Fruit fly (Drosophila melanogaster) whole organism, prepupa: ENCODE measurements around the gene CG6689.
A peak's percentile ranks its signal among the peaks of the same experiment; 100 is the strongest.

Experiments used
- Blimp-1 ChIP-seq: fragments of 200-800 bp; sonication (Bioruptor generic); optimal IDR thresholded peaks from 3 replicates; lab custom pipeline; 2017; ENCODE audit warnings: missing biosample characterization, missing genetic modification characterization, mild to moderate bottlenecking, moderate library complexity, missing genetic modification reagents
- CG10631 ChIP-seq: fragments of 200-800 bp; sonication (Bioruptor generic); optimal IDR thresholded peaks from 2 replicates; lab custom pipeline; 2016; ENCODE audit warnings: missing biosample characterization, missing genetic modification characterization
- CG10669 ChIP-seq: fragments of 200-800 bp; sonication (Bioruptor generic); optimal IDR thresholded peaks from 3 replicates; lab custom pipeline; 2018; ENCODE audit warnings: missing biosample characterization, mild to moderate bottlenecking, missing genetic modification characterization, moderate library complexity
- CG6808 ChIP-seq: fragments of 200-800 bp; sonication (Bioruptor generic); optimal IDR thresholded peaks from 3 replicates; lab custom pipeline; 2017; ENCODE audit warnings: missing biosample characterization, missing genetic modification characterization, mild to moderate bottlenecking, moderate library complexity, missing genetic modification reagents
- CG6854 ChIP-seq: fragments of 200-800 bp; sonication (Bioruptor generic); optimal IDR thresholded peaks from 2 replicates; lab custom pipeline; 2017; ENCODE audit warnings: missing biosample characterization, mild to moderate bottlenecking, missing genetic modification characterization
- CG8119 ChIP-seq: fragments of 200-800 bp; sonication (Bioruptor generic); IDR thresholded peaks from 3 replicates; pipeline ENCODE4 v1.3.6; 2022; ENCODE audit warnings: missing biosample characterization, missing genetic modification characterization
- Ets21C ChIP-seq: fragments of 200-800 bp; sonication (Bioruptor generic); optimal IDR thresholded peaks from 3 replicates; lab custom pipeline; 2016; ENCODE audit warnings: missing biosample characterization, missing genetic modification characterization
- Hr38 ChIP-seq: sonication (Bioruptor generic); optimal IDR thresholded peaks from 2 replicates; lab custom pipeline; 2016; ENCODE audit warnings: missing biosample characterization, missing genetic modification characterization
- Hr4 ChIP-seq: fragments of 200-800 bp; sonication (Bioruptor generic); optimal IDR thresholded peaks from 3 replicates; lab custom pipeline; 2016; ENCODE audit warnings: missing biosample characterization, missing genetic modification characterization
- Sox102F ChIP-seq: fragments of 200-800 bp; sonication (Bioruptor generic); optimal IDR thresholded peaks from 2 replicates; lab custom pipeline; 2016; ENCODE audit warnings: missing biosample characterization, mild to moderate bottlenecking, missing genetic modification characterization
- Sox15 ChIP-seq: fragments of 200-800 bp; sonication (Bioruptor generic); optimal IDR thresholded peaks from 3 replicates; lab custom pipeline; 2016; ENCODE audit warnings: missing biosample characterization, missing genetic modification characterization
- cyc ChIP-seq: fragments of 200-800 bp; sonication (Bioruptor generic); optimal IDR thresholded peaks from 3 replicates; lab custom pipeline; 2016; ENCODE audit warnings: missing biosample characterization, missing genetic modification characterization
- dac ChIP-seq: fragments of 200-800 bp; sonication (Bioruptor generic); optimal IDR thresholded peaks from 2 replicates; lab custom pipeline; 2017; ENCODE audit warnings: missing biosample characterization, mild to moderate bottlenecking, missing genetic modification characterization
- esn ChIP-seq: fragments of 200-800 bp; sonication (Bioruptor generic); optimal IDR thresholded peaks from 2 replicates; lab custom pipeline; 2016; ENCODE audit warnings: missing biosample characterization, mild to moderate bottlenecking, missing genetic modification characterization, moderate library complexity
- fkh ChIP-seq: fragments of 200-800 bp; sonication (Bioruptor generic); optimal IDR thresholded peaks from 3 replicates; lab custom pipeline; 2017; ENCODE audit warnings: missing biosample characterization, mild to moderate bottlenecking, missing genetic modification characterization, moderate library complexity
- lz ChIP-seq: fragments of 200-800 bp; sonication (Bioruptor generic); optimal IDR thresholded peaks from 3 replicates; lab custom pipeline; 2016; ENCODE audit warnings: missing biosample characterization, missing genetic modification characterization
- spab ChIP-seq: fragments of 200-800 bp; sonication (Bioruptor generic); optimal IDR thresholded peaks from 2 replicates; lab custom pipeline; 2017; ENCODE audit warnings: missing biosample characterization, mild to moderate bottlenecking, missing genetic modification characterization, missing genetic modification reagents
- ss ChIP-seq, 2 experiments: fragments of 200-800 bp; sonication (Bioruptor generic); optimal IDR thresholded peaks; 2 replicates in 1 of 2; 3 replicates in 1 of 2; lab custom pipeline; 2017 to 2018; ENCODE audit warnings: mild to moderate bottlenecking in 2 of 2, missing biosample characterization in 2 of 2, missing genetic modification characterization in 2 of 2, moderate library complexity in 1 of 2
- svp ChIP-seq: fragments of 200-800 bp; sonication (Bioruptor generic); peaks from one replicate; lab custom pipeline; 2016; ENCODE audit warnings: missing biosample characterization, missing genetic modification characterization
- vri ChIP-seq: fragments of 200-800 bp; sonication (Bioruptor generic); optimal IDR thresholded peaks from 3 replicates; lab custom pipeline; 2016; ENCODE audit warnings: missing biosample characterization, mild to moderate bottlenecking, missing genetic modification characterization

Gene CG6689

dm6 chr3R:11172460-11173168 is 47.2 kb downstream of the CG6689 start, which contains the start of gene Ugt35A1:
TSS of gene Ugt35A1 (minus strand) at chr3R:11172664.
- TF ChIP-seq Hr4 (GFP tag; lab: Kevin White, UChicago) = no peak
- TF ChIP-seq svp (GFP tag; lab: Kevin White, UChicago) = peak; percentile 42
- peak; percentile 75 for TF ChIP-seq vri
- peak; percentile 48 for TF ChIP-seq fkh (GFP tag; lab: Kevin White, UChicago)
- no peak for TF ChIP-seq Sox15 (GFP tag; lab: Kevin White, UChicago)
- no peak for TF ChIP-seq Sox102F (GFP tag; lab: Kevin White, UChicago)
- TF ChIP-seq, all 60 proteins: peak for 3

dm6 chr3R:11170146-11170545 is 49.7 kb downstream of the CG6689 start, which contains the start of gene Ugt35B1:
TSS of gene Ugt35B1 (minus strand) at chr3R:11170246.
- no peak for TF ChIP-seq lz (GFP tag; lab: Kevin White, UChicago)

- TF ChIP-seq Sox15 (GFP tag; lab: Kevin White, UChicago) (no peak), Hr38 (no peak), lz (GFP tag; lab: Kevin White, UChicago) (no peak), CG6854 (GFP tag; lab: Kevin White, UChicago) (no peak), CG8119 (GFP tag; lab: Robert Waterston, UW) (no peak), CG10669 (GFP tag; lab: Kevin White, UChicago) (no peak), esn (GFP tag; lab: Kevin White, UChicago) (no peak), spab (GFP tag; lab: Kevin White, UChicago) (no peak), ss (GFP tag; optimal IDR thresholded peaks at IDR 0.05; lab: Kevin White, UChicago) (no peak), CG10631 (GFP tag; lab: Kevin White, UChicago) (no peak), Ets21C (GFP tag; lab: Kevin White, UChicago) (no peak), fkh (GFP tag; lab: Kevin White, UChicago) (no peak), dac (no peak), cyc (no peak), Blimp-1 (no peak), CG6808 (GFP tag; lab: Kevin White, UChicago) (no peak)
These were observed 51.9 kb downstream of the CG6689 start, which contains the start of gene Ugt35E2 for dm6 chr3R:11167931-11168465. TSS of gene Ugt35E2 (minus strand) at chr3R:11167981.
